Worm (Caenorhabditis elegans) whole organism, late embryonic: ENCODE data around the gene M163.22.

Experiments
- F13H6.1 ChIP-seq: sonication (generic microtip); optimal IDR thresholded peaks from 2 replicates; lab custom pipeline; 2016; ENCODE audit warnings: missing genetic modification characterization, missing compliant biosample characterization
- ceh-31 ChIP-seq: sonication (generic microtip); optimal IDR thresholded peaks from 2 replicates; lab custom pipeline; 2016; ENCODE audit warnings: missing genetic modification characterization, missing compliant biosample characterization
- dmd-4 ChIP-seq: sonication (generic microtip); optimal IDR thresholded peaks from 2 replicates; lab custom pipeline; 2016; ENCODE audit warnings: borderline replicate concordance, missing genetic modification characterization, missing compliant biosample characterization
- dve-1 ChIP-seq: sonication (generic microtip); optimal IDR thresholded peaks from 2 replicates; lab custom pipeline; 2017; ENCODE audit warnings: antibody characterized with exemption, mild to moderate bottlenecking, missing genetic modification characterization, missing compliant biosample characterization
- ets-4 ChIP-seq: sonication (generic microtip); optimal IDR thresholded peaks from 2 replicates; lab custom pipeline; 2016; ENCODE audit warnings: missing genetic modification characterization, missing compliant biosample characterization
- fkh-10 ChIP-seq: fragments of 150-350 bp; optimal IDR thresholded peaks from 2 replicates; lab custom pipeline; 2014; ENCODE audit warnings: missing biosample characterization, missing genetic modification reagents, missing genetic modification characterization
- pag-3 ChIP-seq: sonication (generic microtip); optimal IDR thresholded peaks from 2 replicates; lab custom pipeline; 2016; ENCODE audit warnings: missing compliant biosample characterization, missing genetic modification characterization, borderline replicate concordance
- pha-4 ChIP-seq: fragments of 150-350 bp; optimal IDR thresholded peaks from 2 replicates; lab custom pipeline; 2018; ENCODE audit warnings: missing biosample characterization, missing genetic modification reagents, missing genetic modification characterization
- sdc-2 ChIP-seq: sonication (generic microtip); optimal IDR thresholded peaks from 2 replicates; lab custom pipeline; 2016; ENCODE audit warnings: missing genotype, missing genetic modification characterization, missing compliant biosample characterization
- tbx-2 ChIP-seq: sonication (generic microtip); optimal IDR thresholded peaks from 2 replicates; lab custom pipeline; 2016; ENCODE audit warnings: missing genetic modification characterization, missing compliant biosample characterization
- unc-3 ChIP-seq, 2 experiments: fragments of 200-800 bp in 1 of 2; sonication (Bioruptor generic) in 1 of 2; sonication (generic microtip) in 1 of 2; conservative IDR thresholded peaks in 1 of 2; optimal IDR thresholded peaks in 1 of 2; 2 replicates each; pipeline versions ENCODE4 v1.3.6 to Lab custom; 2016 to 2022; ENCODE audit warnings: missing compliant biosample characterization in 2 of 2, missing genetic modification characterization in 2 of 2, missing genetic modification reagents in 1 of 2

- TF ChIP-seq sdc-2 (tag; lab: Kevin White, UChicago) (no peak), pha-4 (tag; lab: Kevin White, UChicago) (no peak), F13H6.1 (tag; lab: Kevin White, UChicago) (no peak), pag-3 (tag; lab: Kevin White, UChicago) (no peak), unc-3 (GFP tag; conservative IDR thresholded peaks at IDR 0.05; lab: Robert Waterston, UW) (no peak), unc-3 (tag; optimal IDR thresholded peaks at IDR 0.05; lab: Kevin White, UChicago) (no peak), fkh-10 (GFP tag; lab: Kevin White, UChicago) (no peak), dve-1 (tag; lab: Kevin White, UChicago) (no peak), dmd-4 (tag; lab: Kevin White, UChicago) (no peak), ceh-31 (tag; lab: Kevin White, UChicago) (no peak), ets-4 (tag; lab: Kevin White, UChicago) (no peak), tbx-2 (tag; lab: Kevin White, UChicago) (no peak)
These were observed 5.0 kb downstream of the M163.22 start, which contains the start of gene M163.10 for ce11 chrX:14470687-14471086.
